Worm (Caenorhabditis elegans) whole organism, midembryonic: ENCODE data around the gene nhr-124.

Experiments used
- flt-1 ChIP-seq: fragments of 200-800 bp; sonication (Bioruptor generic); IDR thresholded peaks from 2 replicates; pipeline ENCODE4 v1.3.6; 2022; ENCODE audit warnings: missing genetic modification characterization, missing compliant biosample characterization
- tab-1 ChIP-seq: fragments of 200-800 bp; sonication (Bioruptor generic); IDR thresholded peaks from 2 replicates; pipeline ENCODE4 v1.3.6; 2022; ENCODE audit warnings: missing genetic modification characterization, missing compliant biosample characterization
- ztf-23 ChIP-seq: fragments of 200-800 bp; sonication (Bioruptor generic); IDR thresholded peaks from 2 replicates; pipeline ENCODE4 v1.3.6; 2022; ENCODE audit warnings: missing genetic modification reagents, missing genetic modification characterization, missing compliant biosample characterization

DNA sequence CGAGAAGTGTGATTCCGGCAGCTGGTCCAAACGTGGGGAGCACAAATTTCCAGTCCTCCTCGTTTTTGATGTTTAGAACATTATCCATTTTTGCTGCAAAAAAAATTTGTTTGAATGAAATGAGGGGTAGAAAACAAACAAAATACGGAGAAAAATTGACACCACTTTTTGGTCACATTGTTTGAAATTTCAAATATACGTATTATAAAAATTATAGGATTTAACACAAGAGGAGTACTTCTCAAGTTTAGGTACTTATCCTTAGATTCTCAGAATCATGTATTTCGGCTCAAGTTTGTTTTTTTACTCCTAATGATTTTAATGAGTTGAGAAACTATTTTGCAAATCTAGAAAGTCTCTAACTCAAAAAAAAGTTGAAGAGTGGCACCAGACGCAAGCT, 5.9 kb upstream of the nhr-124 start, which contains the start of gene C17E7.12:
- TF ChIP-seq ztf-23 = no peak
- no peak for TF ChIP-seq tab-1
- TF ChIP-seq flt-1 = no peak
